Worm (Caenorhabditis elegans) whole organism, midembryonic: ENCODE measurements around the gene rbr-2.

Source experiments
- T22C8.4 ChIP-seq: fragments of 200-800 bp; sonication (Bioruptor generic); IDR thresholded peaks from 2 replicates; pipeline ENCODE4 v1.3.6; 2022; ENCODE audit warnings: missing genetic modification characterization, missing compliant biosample characterization
- cog-1 ChIP-seq: sonication (generic microtip); optimal IDR thresholded peaks from 2 replicates; lab custom pipeline; 2016; ENCODE audit warnings: missing genetic modification characterization, missing compliant biosample characterization
- flt-1 ChIP-seq: fragments of 200-800 bp; sonication (Bioruptor generic); IDR thresholded peaks from 2 replicates; pipeline ENCODE4 v1.3.6; 2022; ENCODE audit warnings: missing genetic modification characterization, missing compliant biosample characterization
- klf-2 ChIP-seq: fragments of 200-800 bp; sonication (Bioruptor generic); conservative IDR thresholded peaks from 2 replicates; pipeline ENCODE4 v1.3.6; 2022; ENCODE audit warnings: missing genetic modification reagents, missing genetic modification characterization, missing compliant biosample characterization
- med-1 ChIP-seq: sonication (generic microtip); optimal IDR thresholded peaks from 2 replicates; lab custom pipeline; 2017; ENCODE audit warnings: missing genetic modification characterization, mild to moderate bottlenecking, missing compliant biosample characterization, antibody characterized with exemption, missing genetic modification reagents; ENCODE audit not compliant: insufficient read depth
- tab-1 ChIP-seq: fragments of 200-800 bp; sonication (Bioruptor generic); IDR thresholded peaks from 2 replicates; pipeline ENCODE4 v1.3.6; 2022; ENCODE audit warnings: missing genetic modification characterization, missing compliant biosample characterization
- ztf-29 ChIP-seq: fragments of 200-800 bp; sonication (Bioruptor generic); IDR thresholded peaks from 2 replicates; pipeline ENCODE4 v1.3.6; 2022; ENCODE audit warnings: missing genetic modification reagents, missing genetic modification characterization, missing compliant biosample characterization

ce11 chrIV:10918877-10919560, 851 bp upstream of the rbr-2 start:
- TF ChIP-seq med-1 (GFP tag; lab: Kevin White, UChicago) (no peak), flt-1 (peak; percentile 50; the same call in 1 of the 2 replicates), klf-2 (GFP tag; lab: Robert Waterston, UW) (no peak), T22C8.4 (GFP tag; lab: Robert Waterston, UW) (no peak), ztf-29 (GFP tag; lab: Robert Waterston, UW) (no peak), tab-1 (GFP tag; lab: Robert Waterston, UW) (no peak), cog-1 (peak; percentile 39)
